Fruit fly (Drosophila melanogaster) whole organism, embryonic: Measurements from ENCODE around the gene mRRF2.

ENCODE experiments used
- Abd-B ChIP-seq: fragments of 200-800 bp; sonication (Bioruptor generic); optimal IDR thresholded peaks from 2 replicates; lab custom pipeline; 2018; ENCODE audit warnings: missing biosample characterization, mild to moderate bottlenecking, missing genetic modification characterization, moderate library complexity
- CG2199 ChIP-seq: fragments of 200-800 bp; sonication (Bioruptor generic); IDR thresholded peaks from 3 replicates; pipeline ENCODE4 v1.3.6; 2022; ENCODE audit warnings: missing biosample characterization, missing genetic modification characterization
- CG4730 ChIP-seq: fragments of 200-800 bp; sonication (Bioruptor generic); IDR thresholded peaks from 2 replicates; pipeline ENCODE4 v1.3.6; 2022; ENCODE audit warnings: missing biosample characterization, missing genetic modification characterization
- CG9727 ChIP-seq: fragments of 200-800 bp; sonication (Bioruptor generic); optimal IDR thresholded peaks from 3 replicates; lab custom pipeline; 2017; ENCODE audit warnings: missing biosample characterization, mild to moderate bottlenecking, missing genetic modification characterization
- Dref ChIP-seq: fragments of 200-800 bp; sonication (Bioruptor generic); IDR thresholded peaks from 2 replicates; pipeline ENCODE4 v1.3.6; 2022; ENCODE audit warnings: missing biosample characterization, missing genetic modification characterization
- Optix ChIP-seq: fragments of 200-800 bp; sonication (Bioruptor generic); IDR thresholded peaks from 3 replicates; pipeline ENCODE4 v1.3.6; 2022; ENCODE audit warnings: missing biosample characterization, missing genetic modification characterization

dm6 chr3R:22627936-22628513 is 14.5 kb downstream of the mRRF2 start:
- TF ChIP-seq Abd-B (GFP tag; lab: Kevin White, UChicago) (no peak), CG4730 (GFP tag; lab: Robert Waterston, UW) (no peak), Optix (no peak), CG9727 (GFP tag; lab: Kevin White, UChicago) (no peak), Dref (GFP tag; lab: Robert Waterston, UW) (no peak), CG2199 (no peak)
